Worm (Caenorhabditis elegans) whole organism, mixed stage, embryonic: ENCODE measurements around the gene wrk-1.

Experiments
- lin-13 ChIP-seq: fragments of 150-350 bp; optimal IDR thresholded peaks from 2 replicates; lab custom pipeline; 2014; ENCODE audit warnings: missing biosample characterization, missing genetic modification characterization
- mep-1 ChIP-seq: fragments of 150-350 bp; optimal IDR thresholded peaks from 2 replicates; lab custom pipeline; 2017; ENCODE audit warnings: missing biosample characterization, missing genetic modification reagents, missing genetic modification characterization, inconsistent platforms
- nhr-237 ChIP-seq: fragments of 150-350 bp; optimal IDR thresholded peaks from 2 replicates; lab custom pipeline; 2014; ENCODE audit warnings: missing biosample characterization, missing genetic modification characterization
- nhr-76 ChIP-seq: sonication (generic microtip); optimal IDR thresholded peaks from 2 replicates; lab custom pipeline; 2017; ENCODE audit warnings: missing biosample characterization, missing genetic modification characterization
- unc-62 ChIP-seq: fragments of 150-350 bp; optimal IDR thresholded peaks from 2 replicates; lab custom pipeline; 2014; ENCODE audit warnings: missing biosample characterization, missing genetic modification reagents, missing genetic modification characterization

DNA sequence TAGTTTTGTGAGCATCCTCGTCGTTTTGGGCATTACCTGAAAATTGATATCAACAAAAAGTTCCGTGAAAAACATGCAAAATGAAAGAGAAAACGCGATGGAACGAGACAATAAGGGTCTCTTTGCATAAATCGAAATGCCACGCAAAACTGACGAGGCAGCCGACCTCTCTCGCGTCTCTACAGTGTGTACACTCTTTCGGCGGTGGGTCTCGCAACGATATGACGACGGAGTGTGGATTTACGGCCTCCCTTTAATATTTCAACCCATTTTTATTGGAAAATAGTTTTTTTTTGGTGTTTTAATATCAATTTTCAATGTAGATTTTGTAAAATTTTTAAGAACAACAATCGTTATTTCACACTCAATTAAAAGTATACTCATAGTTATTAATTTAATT lies 29.6 kb upstream of the wrk-1 start, which contains the start of gene tag-123:
- TF ChIP-seq nhr-237 (tag; lab: Kevin White, UChicago) (no peak), unc-62 (GFP tag; lab: Kevin White, UChicago) (no peak), lin-13 (tag; lab: Kevin White, UChicago) (peak; percentile 47), nhr-76 (tag; lab: Kevin White, UChicago) (no peak), mep-1 (tag; lab: Kevin White, UChicago) (peak; percentile 66)
